Fruit fly (Drosophila melanogaster) whole organism, embryonic: Measurements from ENCODE around the gene dx.

Source experiments
- Adf1 ChIP-seq: fragments of 200-800 bp; sonication (Bioruptor generic); IDR thresholded peaks from 2 replicates; pipeline ENCODE4 v1.3.6; 2022; ENCODE audit warnings: missing biosample characterization, missing genetic modification characterization
- CG10147 ChIP-seq: fragments of 200-800 bp; sonication (Bioruptor generic); optimal IDR thresholded peaks from 2 replicates; lab custom pipeline; 2019; ENCODE audit warnings: missing biosample characterization, mild to moderate bottlenecking, missing genetic modification characterization, moderate library complexity
- CG1024 ChIP-seq: fragments of 200-800 bp; sonication (Bioruptor generic); IDR thresholded peaks from 2 replicates; pipeline ENCODE4 v1.3.6; 2022; ENCODE audit warnings: missing biosample characterization, missing genetic modification characterization
- CG10543 ChIP-seq: fragments of 200-800 bp; sonication (Bioruptor generic); optimal IDR thresholded peaks from 3 replicates; lab custom pipeline; 2017; ENCODE audit warnings: missing biosample characterization, mild to moderate bottlenecking, missing genetic modification characterization, moderate library complexity
- CG10565 ChIP-seq: fragments of 200-800 bp; sonication (Bioruptor generic); optimal IDR thresholded peaks from 3 replicates; lab custom pipeline; 2016; ENCODE audit warnings: missing biosample characterization, mild to moderate bottlenecking, missing genetic modification characterization
- CG10654 ChIP-seq: fragments of 200-800 bp; sonication (Bioruptor generic); optimal IDR thresholded peaks from 2 replicates; lab custom pipeline; 2016; ENCODE audit warnings: missing biosample characterization, missing genetic modification characterization
- CG14965 ChIP-seq: fragments of 200-800 bp; sonication (Bioruptor generic); optimal IDR thresholded peaks from 2 replicates; lab custom pipeline; 2016; ENCODE audit warnings: missing biosample characterization, missing genetic modification characterization, borderline replicate concordance
- CG16815 ChIP-seq: fragments of 200-800 bp; sonication (Bioruptor generic); optimal IDR thresholded peaks from 3 replicates; lab custom pipeline; 2017; ENCODE audit warnings: missing biosample characterization, mild to moderate bottlenecking, missing genetic modification characterization
- CG16863 ChIP-seq: fragments of 200-800 bp; sonication (Bioruptor generic); optimal IDR thresholded peaks from 3 replicates; lab custom pipeline; 2016; ENCODE audit warnings: missing biosample characterization, missing genetic modification characterization
- CG17568 ChIP-seq: fragments of 200-800 bp; sonication (Bioruptor generic); optimal IDR thresholded peaks from 2 replicates; lab custom pipeline; 2018; ENCODE audit warnings: missing biosample characterization, mild to moderate bottlenecking, missing genetic modification characterization, moderate library complexity
- CG17829 ChIP-seq: fragments of 200-800 bp; optimal IDR thresholded peaks from 2 replicates; lab custom pipeline; 2019; ENCODE audit warnings: missing biosample characterization, mild to moderate bottlenecking, missing genetic modification characterization, moderate library complexity
- CG1832 ChIP-seq: fragments of 200-800 bp; sonication (Bioruptor generic); optimal IDR thresholded peaks from 2 replicates; lab custom pipeline; 2017; ENCODE audit warnings: missing biosample characterization, mild to moderate bottlenecking, missing genetic modification characterization, inconsistent platforms
- CG18764 ChIP-seq: fragments of 200-800 bp; sonication (Bioruptor generic); optimal IDR thresholded peaks from 3 replicates; lab custom pipeline; 2016; ENCODE audit warnings: missing biosample characterization, missing genetic modification characterization
- CG2202 ChIP-seq: fragments of 200-800 bp; sonication (Bioruptor generic); optimal IDR thresholded peaks from 2 replicates; lab custom pipeline; 2018; ENCODE audit warnings: missing biosample characterization, mild to moderate bottlenecking, missing genetic modification characterization
- CG3065 ChIP-seq: fragments of 200-800 bp; sonication (Bioruptor generic); optimal IDR thresholded peaks from 2 replicates; lab custom pipeline; 2016; ENCODE audit warnings: missing biosample characterization, missing genetic modification characterization
- CG31224 ChIP-seq: fragments of 200-800 bp; sonication (Bioruptor generic); IDR thresholded peaks from 2 replicates; pipeline ENCODE4 v1.3.6; 2022; ENCODE audit warnings: missing biosample characterization, missing genetic modification characterization
- CG31388 ChIP-seq: fragments of 200-800 bp; sonication (Bioruptor generic); optimal IDR thresholded peaks from 2 replicates; lab custom pipeline; 2016; ENCODE audit warnings: missing biosample characterization, missing genetic modification characterization
- CG3407 ChIP-seq: fragments of 200-800 bp; sonication (Bioruptor generic); optimal IDR thresholded peaks from 2 replicates; lab custom pipeline; 2018; ENCODE audit warnings: missing biosample characterization, mild to moderate bottlenecking, missing genetic modification characterization
- CG3726 ChIP-seq: fragments of 200-800 bp; sonication (Bioruptor generic); IDR thresholded peaks from 3 replicates; pipeline ENCODE4, ENCODE4 v1.3.6; 2022; ENCODE audit warnings: missing biosample characterization, missing genetic modification characterization
- CG4282 ChIP-seq: fragments of 200-800 bp; sonication (Bioruptor generic); optimal IDR thresholded peaks from 2 replicates; lab custom pipeline; 2016; ENCODE audit warnings: missing biosample characterization, missing genetic modification characterization
- CG7271 ChIP-seq: fragments of 200-800 bp; sonication (Bioruptor generic); optimal IDR thresholded peaks from 2 replicates; lab custom pipeline; 2018; ENCODE audit warnings: missing biosample characterization, mild to moderate bottlenecking, missing genetic modification characterization, moderate library complexity
- CG7357 ChIP-seq: fragments of 200-800 bp; sonication (Bioruptor generic); IDR thresholded peaks from 3 replicates; pipeline ENCODE4 v1.3.6; 2022; ENCODE audit warnings: missing biosample characterization, missing genetic modification characterization
- CG8359 ChIP-seq: fragments of 200-800 bp; sonication (Bioruptor generic); optimal IDR thresholded peaks from 2 replicates; lab custom pipeline; 2017; ENCODE audit warnings: missing biosample characterization, mild to moderate bottlenecking, missing genetic modification characterization, borderline replicate concordance
- CG8944 ChIP-seq: fragments of 200-800 bp; sonication (Bioruptor generic); optimal IDR thresholded peaks from 3 replicates; lab custom pipeline; 2016; ENCODE audit warnings: missing biosample characterization, missing genetic modification characterization
- CG9817 ChIP-seq: fragments of 200-800 bp; sonication (Bioruptor generic); optimal IDR thresholded peaks from 2 replicates; lab custom pipeline; 2018; ENCODE audit warnings: missing biosample characterization, mild to moderate bottlenecking, missing genetic modification characterization, moderate library complexity
- CrebB ChIP-seq: fragments of 200-800 bp; sonication (Bioruptor generic); optimal IDR thresholded peaks from 3 replicates; lab custom pipeline; 2018; ENCODE audit warnings: missing biosample characterization, mild to moderate bottlenecking, missing genetic modification characterization
- D19A ChIP-seq: fragments of 200-800 bp; optimal IDR thresholded peaks from 3 replicates; lab custom pipeline; 2019; ENCODE audit warnings: missing biosample characterization, mild to moderate bottlenecking, missing genetic modification characterization, moderate library complexity
- Dip3 ChIP-seq: fragments of 200-800 bp; sonication (Bioruptor generic); optimal IDR thresholded peaks from 3 replicates; lab custom pipeline; 2016; ENCODE audit warnings: missing biosample characterization, missing genetic modification characterization
- Dll ChIP-seq: fragments of 200-800 bp; sonication (Bioruptor generic); IDR thresholded peaks from 4 replicates; pipeline ENCODE4 v1.3.6; 2022; ENCODE audit warnings: missing biosample characterization, missing genetic modification characterization; ENCODE audit not compliant: partially characterized antibody
- HLH4C ChIP-seq: fragments of 200-800 bp; sonication (Bioruptor generic); IDR thresholded peaks from 3 replicates; pipeline ENCODE4 v1.3.6; 2022; ENCODE audit warnings: missing biosample characterization, missing genetic modification characterization; ENCODE audit not compliant: partially characterized antibody
- Jarid2 ChIP-seq: fragments of 200-800 bp; sonication (Bioruptor generic); optimal IDR thresholded peaks from 3 replicates; lab custom pipeline; 2017; ENCODE audit warnings: mild to moderate bottlenecking, missing biosample characterization, missing genetic modification reagents, missing genetic modification characterization
- Lhr ChIP-seq: fragments of 200-800 bp; sonication (Bioruptor generic); optimal IDR thresholded peaks from 3 replicates; lab custom pipeline; 2017; ENCODE audit warnings: mild to moderate bottlenecking, missing biosample characterization, missing genetic modification reagents, missing genetic modification characterization
- Myb ChIP-seq: fragments of 200-800 bp; sonication (Bioruptor generic); optimal IDR thresholded peaks from 2 replicates; lab custom pipeline; 2016; ENCODE audit warnings: missing biosample characterization, missing genetic modification characterization
- Nf-YB ChIP-seq: fragments of 200-800 bp; sonication (Bioruptor generic); optimal IDR thresholded peaks from 3 replicates; lab custom pipeline; 2019; ENCODE audit warnings: missing biosample characterization, mild to moderate bottlenecking, missing genetic modification characterization, moderate library complexity
- Oli ChIP-seq: fragments of 200-800 bp; sonication (Bioruptor generic); optimal IDR thresholded peaks from 2 replicates; lab custom pipeline; 2018; ENCODE audit warnings: missing biosample characterization, mild to moderate bottlenecking, missing genetic modification characterization, moderate library complexity
- ac ChIP-seq: fragments of 200-800 bp; sonication (Bioruptor generic); optimal IDR thresholded peaks from 3 replicates; lab custom pipeline; 2017; ENCODE audit warnings: missing biosample characterization, mild to moderate bottlenecking, missing genetic modification characterization
- al ChIP-seq: fragments of 200-800 bp; sonication (Bioruptor generic); IDR thresholded peaks from 2 replicates; pipeline ENCODE4 v1.3.6; 2022; ENCODE audit warnings: missing biosample characterization, missing genetic modification characterization
- chif ChIP-seq, 2 experiments: fragments of 200-800 bp; sonication (Bioruptor generic); optimal IDR thresholded peaks; 3 replicates each; lab custom pipeline; 2016; ENCODE audit warnings: missing biosample characterization in 2 of 2, missing genetic modification characterization in 2 of 2
- crp ChIP-seq, 2 experiments: fragments of 200-800 bp; sonication (Bioruptor generic); optimal IDR thresholded peaks; 2 replicates in 1 of 2; 3 replicates in 1 of 2; lab custom pipeline; 2017; ENCODE audit warnings: missing biosample characterization in 2 of 2, missing genetic modification characterization in 2 of 2, mild to moderate bottlenecking in 1 of 2, moderate library complexity in 1 of 2
- fd64A ChIP-seq: fragments of 200-800 bp; sonication (Bioruptor generic); optimal IDR thresholded peaks from 3 replicates; lab custom pipeline; 2018; ENCODE audit warnings: missing biosample characterization, mild to moderate bottlenecking, missing genetic modification characterization
- gcm ChIP-seq: fragments of 200-800 bp; sonication (Bioruptor generic); optimal IDR thresholded peaks from 2 replicates; lab custom pipeline; 2019; ENCODE audit warnings: missing biosample characterization, mild to moderate bottlenecking, missing genetic modification characterization, moderate library complexity
- gcm2 ChIP-seq: fragments of 200-800 bp; sonication (Bioruptor generic); optimal IDR thresholded peaks from 2 replicates; lab custom pipeline; 2016; ENCODE audit warnings: missing biosample characterization, missing genetic modification characterization
- insv ChIP-seq, 2 experiments: fragments of 200-800 bp; sonication (Bioruptor generic); optimal IDR thresholded peaks; 3 replicates each; lab custom pipeline; 2016 to 2018; ENCODE audit warnings: missing biosample characterization in 2 of 2, missing genetic modification characterization in 2 of 2
- lmd ChIP-seq: fragments of 200-800 bp; sonication (Bioruptor generic); IDR thresholded peaks from 2 replicates; pipeline ENCODE4 v1.3.6; 2022; ENCODE audit warnings: missing biosample characterization, missing genetic modification characterization
- otp ChIP-seq: fragments of 200-800 bp; sonication (Bioruptor generic); IDR thresholded peaks from 3 replicates; pipeline ENCODE4, ENCODE4 v1.3.6; 2022; ENCODE audit warnings: missing biosample characterization, missing genetic modification characterization
- pzg ChIP-seq: fragments of 200-800 bp; sonication (Bioruptor generic); optimal IDR thresholded peaks from 3 replicates; lab custom pipeline; 2018; ENCODE audit warnings: missing biosample characterization, mild to moderate bottlenecking, missing genetic modification characterization, moderate library complexity
- sima ChIP-seq: fragments of 200-800 bp; sonication (Bioruptor generic); optimal IDR thresholded peaks from 2 replicates; lab custom pipeline; 2016; ENCODE audit warnings: missing biosample characterization, missing genetic modification characterization
- toy ChIP-seq: fragments of 200-800 bp; sonication (Bioruptor generic); IDR thresholded peaks from 2 replicates; pipeline ENCODE4 v1.3.6; 2022; ENCODE audit warnings: missing biosample characterization, missing genetic modification characterization
- unpg ChIP-seq: fragments of 200-800 bp; sonication (Bioruptor generic); optimal IDR thresholded peaks from 3 replicates; lab custom pipeline; 2018; ENCODE audit warnings: missing biosample characterization, mild to moderate bottlenecking, missing genetic modification characterization, moderate library complexity

Gene dx

dm6 chrX:6533101-6533636 is 630 bp upstream of the dx start, which contains the start of gene RpL7A (continued):
- TF ChIP-seq Nf-YB (GFP tag; lab: Kevin White, UChicago) (peak; percentile 33), CG17568 (peak; percentile 80), fd64A (GFP tag; lab: Kevin White, UChicago) (peak; percentile 72), pzg (peak; percentile 60), gcm2 (GFP tag; lab: Kevin White, UChicago) (no peak), CG16815 (GFP tag; lab: Kevin White, UChicago) (peak; percentile 42), gcm (GFP tag; lab: Kevin White, UChicago) (peak; percentile 45), Dip3 (peak; percentile 27), CG31224 (peak; percentile 23; the same call in 1 of the 2 replicates), Adf1 (GFP tag; lab: Robert Waterston, UW) (no peak), lmd (peak; percentile 61), CG16863 (GFP tag; lab: Kevin White, UChicago) (no peak), CG31388 (no peak), Myb (GFP tag; lab: Kevin White, UChicago) (peak; percentile 57), CG8359 (GFP tag; lab: Kevin White, UChicago) (peak; percentile 41), Dll (GFP tag; lab: Robert Waterston, UW) (no peak), CG7271 (peak; percentile 89), unpg (GFP tag; lab: Kevin White, UChicago) (peak; percentile 62), CG1024 (peak; percentile 48; the same call in 1 of the 2 replicates), CG14965 (GFP tag; lab: Kevin White, UChicago) (no peak), D19A (tag; lab: Kevin White, UChicago) (no peak), insv (GFP tag; optimal IDR thresholded peaks at IDR 0.05; lab: Kevin White, UChicago) (peak in 1 of 2 experiments; percentile 45), CG10543 (GFP tag; lab: Kevin White, UChicago) (peak; percentile 71), Jarid2 (GFP tag; lab: Kevin White, UChicago) (peak; percentile 61), CG10565 (GFP tag; lab: Kevin White, UChicago) (no peak), CG3726 (no peak), CG10654 (GFP tag; lab: Kevin White, UChicago) (peak; percentile 39), CG17829 (tag; lab: Kevin White, UChicago) (peak; percentile 23), al (no peak), CG7357 (GFP tag; lab: Robert Waterston, UW) (0 out of 3 replicates have a peak, but pooled peaks have one; percentile 10), CG3065 (GFP tag; lab: Kevin White, UChicago) (no peak), Oli (tag; lab: Kevin White, UChicago) (peak; percentile 9), Lhr (peak; percentile 76), CG1832 (no peak), CG2202 (tag; lab: Kevin White, UChicago) (peak; percentile 65), CG10147 (no peak), chif (GFP tag; optimal IDR thresholded peaks at IDR 0.05; lab: Kevin White, UChicago) (peak; percentile 17 to 46), CG3407 (GFP tag; lab: Kevin White, UChicago) (peak; percentile 38), CG18764 (GFP tag; lab: Kevin White, UChicago) (peak; percentile 31), CrebB (tag; lab: Kevin White, UChicago) (peak; percentile 75), CG4282 (GFP tag; lab: Kevin White, UChicago) (peak; percentile 32), otp (peak; percentile 73), ac (peak; percentile 70), toy (no peak), CG9817 (tag; lab: Kevin White, UChicago) (peak; percentile 25), CG8944 (no peak), HLH4C (GFP tag; lab: Robert Waterston, UW) (no peak), crp (GFP tag; optimal IDR thresholded peaks at IDR 0.05; lab: Kevin White, UChicago) (peak in 1 of 2 experiments; percentile 25), sima (GFP tag; lab: Kevin White, UChicago) (no peak)
